Worm (Caenorhabditis elegans): ENCODE measurements around the gene F16G10.8.

- TF ChIP-seq zag-1 (tag; optimal IDR thresholded peaks at IDR 0.05) (no peak), ztf-11 (tag; optimal IDR thresholded peaks at IDR 0.05) (no peak), lin-13 (GFP tag; optimal IDR thresholded peaks at IDR 0.05) (no peak), unc-62 (GFP tag; optimal IDR thresholded peaks at IDR 0.05) (no peak), nhr-237 (tag; optimal IDR thresholded peaks at IDR 0.05) (no peak), unc-39 (tag; optimal IDR thresholded peaks at IDR 0.05) (no peak), elt-1 (tag; optimal IDR thresholded peaks at IDR 0.05) (no peak), sem-4 (tag; optimal IDR thresholded peaks at IDR 0.05) (no peak), aly-2 (tag; optimal IDR thresholded peaks at IDR 0.05) (no peak)
Measured at ce11 chrII:2385495-2385894, 2.3 kb upstream of the F16G10.8 start, which contains the start of gene F16G10.9.
